Worm (Caenorhabditis elegans): ENCODE data around the gene elo-4.

DNA sequence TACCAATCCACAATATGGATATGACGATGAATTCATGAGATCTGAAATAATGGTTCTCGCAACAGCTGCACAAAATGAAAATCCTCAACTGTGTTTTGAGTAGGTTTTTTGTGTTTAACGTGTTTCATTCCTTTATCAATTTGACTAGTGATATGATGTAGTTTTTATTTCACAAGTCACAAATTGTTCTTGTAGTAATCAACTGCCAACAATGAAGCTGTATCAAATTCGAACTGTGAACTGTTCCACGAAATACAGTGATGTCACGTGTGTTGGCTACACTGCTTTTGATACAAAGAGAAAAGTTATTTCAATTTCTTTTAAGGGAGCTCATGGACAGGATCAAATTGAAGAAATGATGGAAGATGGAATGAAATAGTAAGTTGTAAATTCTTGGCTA, 18.9 kb downstream of the elo-4 start:
- TF ChIP-seq nhr-237 (tag; optimal IDR thresholded peaks at IDR 0.05) (no peak), unc-62 (GFP tag; optimal IDR thresholded peaks at IDR 0.05) (no peak), aly-2 (tag; optimal IDR thresholded peaks at IDR 0.05) (no peak), R02D3.7 (tag; optimal IDR thresholded peaks at IDR 0.05) (no peak), ztf-11 (tag; optimal IDR thresholded peaks at IDR 0.05) (no peak), mdl-1 (tag; optimal IDR thresholded peaks at IDR 0.05) (no peak), ztf-4 (tag; optimal IDR thresholded peaks at IDR 0.05) (no peak), sma-3 (GFP tag; optimal IDR thresholded peaks at IDR 0.05) (no peak), ZK546.5 (tag; optimal IDR thresholded peaks at IDR 0.05) (no peak), nhr-23 (tag; optimal IDR thresholded peaks at IDR 0.05) (no peak), egl-27 (tag; optimal IDR thresholded peaks at IDR 0.05) (no peak)
